Worm (Caenorhabditis elegans): ENCODE results near the gene C24H10.4.

- TF ChIP-seq mdl-1 (tag; optimal IDR thresholded peaks at IDR 0.05): no peak
- no peak for TF ChIP-seq nhr-77 (tag; optimal IDR thresholded peaks at IDR 0.05)
- TF ChIP-seq nhr-11 (tag; optimal IDR thresholded peaks at IDR 0.05): no peak
- no peak for TF ChIP-seq unc-39 (tag; optimal IDR thresholded peaks at IDR 0.05)
- TF ChIP-seq R02D3.7 (tag; optimal IDR thresholded peaks at IDR 0.05): no peak
- TF ChIP-seq nhr-237 (tag; optimal IDR thresholded peaks at IDR 0.05): no peak
- TF ChIP-seq mab-5 (tag; optimal IDR thresholded peaks at IDR 0.05): no peak
- TF ChIP-seq sem-4 (tag; optimal IDR thresholded peaks at IDR 0.05): peak; percentile 62
- no peak for TF ChIP-seq snpc-4 (tag; optimal IDR thresholded peaks at IDR 0.05)
- TF ChIP-seq ceh-16 (tag; optimal IDR thresholded peaks at IDR 0.05): no peak
- no peak for TF ChIP-seq nhr-6 (tag; optimal IDR thresholded peaks at IDR 0.05)
- no peak for TF ChIP-seq zag-1 (tag; optimal IDR thresholded peaks at IDR 0.05)
- TF ChIP-seq ztf-4 (tag; optimal IDR thresholded peaks at IDR 0.05): no peak
- peak; percentile 69 for TF ChIP-seq F13H6.1 (tag; optimal IDR thresholded peaks at IDR 0.05)
Measured at ce11 chrX:5063750-5064652, 4.9 kb upstream of the C24H10.4 start, which contains the start of gene C24H10.2.

Data from whole organism, L2 larva.